Fruit fly (Drosophila melanogaster) whole organism, prepupa: Measurements from ENCODE around the gene alpha-Est2.
A peak's percentile ranks its signal among the peaks of the same experiment; 100 is the strongest.

Source experiments
- Blimp-1 ChIP-seq: fragments of 200-800 bp; sonication (Bioruptor generic); optimal IDR thresholded peaks from 3 replicates; lab custom pipeline; 2017; ENCODE audit warnings: missing biosample characterization, missing genetic modification characterization, mild to moderate bottlenecking, moderate library complexity, missing genetic modification reagents
- CG10631 ChIP-seq: fragments of 200-800 bp; sonication (Bioruptor generic); optimal IDR thresholded peaks from 2 replicates; lab custom pipeline; 2016; ENCODE audit warnings: missing biosample characterization, missing genetic modification characterization
- CG10669 ChIP-seq: fragments of 200-800 bp; sonication (Bioruptor generic); optimal IDR thresholded peaks from 3 replicates; lab custom pipeline; 2018; ENCODE audit warnings: missing biosample characterization, mild to moderate bottlenecking, missing genetic modification characterization, moderate library complexity
- CG11294 ChIP-seq: fragments of 200-800 bp; sonication (Bioruptor generic); IDR thresholded peaks from 2 replicates; pipeline ENCODE4 v1.3.6; 2022; ENCODE audit warnings: missing biosample characterization, missing genetic modification characterization
- CG11762 ChIP-seq: fragments of 200-800 bp; sonication (Bioruptor generic); optimal IDR thresholded peaks from 3 replicates; lab custom pipeline; 2016; ENCODE audit warnings: missing biosample characterization, missing genetic modification characterization; ENCODE audit not compliant: insufficient read depth
- CG11902 ChIP-seq: fragments of 200-800 bp; sonication (Bioruptor generic); optimal IDR thresholded peaks from 3 replicates; lab custom pipeline; 2016; ENCODE audit warnings: missing biosample characterization, missing genetic modification characterization
- CG1621 ChIP-seq: fragments of 200-800 bp; sonication (Bioruptor generic); optimal IDR thresholded peaks from 3 replicates; lab custom pipeline; 2018; ENCODE audit warnings: missing biosample characterization, mild to moderate bottlenecking, missing genetic modification characterization
- CG16779 ChIP-seq: fragments of 200-800 bp; sonication (Bioruptor generic); optimal IDR thresholded peaks from 3 replicates; lab custom pipeline; 2017; ENCODE audit warnings: missing biosample characterization, mild to moderate bottlenecking, missing genetic modification characterization
- CG31627 ChIP-seq: fragments of 200-800 bp; sonication (Bioruptor generic); optimal IDR thresholded peaks from 3 replicates; lab custom pipeline; 2016; ENCODE audit warnings: missing biosample characterization, missing genetic modification characterization
- CG32006 ChIP-seq: fragments of 200-800 bp; sonication (Bioruptor generic); optimal IDR thresholded peaks from 3 replicates; lab custom pipeline; 2017; ENCODE audit warnings: missing biosample characterization, mild to moderate bottlenecking, missing genetic modification characterization
- CG34406 ChIP-seq: fragments of 200-800 bp; sonication (Bioruptor generic); optimal IDR thresholded peaks from 3 replicates; lab custom pipeline; 2016; ENCODE audit warnings: missing biosample characterization, missing genetic modification characterization
- CG3919 ChIP-seq: fragments of 200-800 bp; sonication (Bioruptor generic); optimal IDR thresholded peaks from 3 replicates; lab custom pipeline; 2016; ENCODE audit warnings: missing biosample characterization, missing genetic modification characterization
- CG6163 ChIP-seq: fragments of 200-800 bp; sonication (Bioruptor generic); IDR thresholded peaks from 3 replicates; pipeline ENCODE4 v1.3.6; 2022; ENCODE audit warnings: missing biosample characterization, missing genetic modification characterization
- CG6276 ChIP-seq: fragments of 200-800 bp; sonication (Bioruptor generic); optimal IDR thresholded peaks from 2 replicates; lab custom pipeline; 2017; ENCODE audit warnings: missing biosample characterization, mild to moderate bottlenecking, missing genetic modification characterization
- CG6808 ChIP-seq: fragments of 200-800 bp; sonication (Bioruptor generic); optimal IDR thresholded peaks from 3 replicates; lab custom pipeline; 2017; ENCODE audit warnings: missing biosample characterization, missing genetic modification characterization, mild to moderate bottlenecking, moderate library complexity, missing genetic modification reagents
- CG6854 ChIP-seq: fragments of 200-800 bp; sonication (Bioruptor generic); optimal IDR thresholded peaks from 2 replicates; lab custom pipeline; 2017; ENCODE audit warnings: missing biosample characterization, mild to moderate bottlenecking, missing genetic modification characterization
- CG8319 ChIP-seq: fragments of 200-800 bp; sonication (Bioruptor generic); optimal IDR thresholded peaks from 3 replicates; lab custom pipeline; 2016; ENCODE audit warnings: missing biosample characterization, missing genetic modification characterization
- CG8632 ChIP-seq: fragments of 200-800 bp; sonication (Bioruptor generic); optimal IDR thresholded peaks from 3 replicates; lab custom pipeline; 2016; ENCODE audit warnings: missing biosample characterization, missing genetic modification characterization
- CG9139 ChIP-seq: fragments of 200-800 bp; sonication (Bioruptor generic); optimal IDR thresholded peaks from 3 replicates; lab custom pipeline; 2017; ENCODE audit warnings: missing biosample characterization, mild to moderate bottlenecking, missing genetic modification characterization
- Eip78C ChIP-seq: fragments of 200-800 bp; sonication (Bioruptor generic); peaks from one replicate; lab custom pipeline; 2016; ENCODE audit warnings: missing biosample characterization, missing genetic modification characterization
- Eip93F ChIP-seq: fragments of 200-800 bp; sonication (Bioruptor generic); optimal IDR thresholded peaks from 2 replicates; lab custom pipeline; 2016; ENCODE audit warnings: missing biosample characterization, mild to moderate bottlenecking, missing genetic modification characterization
- Ets21C ChIP-seq: fragments of 200-800 bp; sonication (Bioruptor generic); optimal IDR thresholded peaks from 3 replicates; lab custom pipeline; 2016; ENCODE audit warnings: missing biosample characterization, missing genetic modification characterization
- Ets96B ChIP-seq: fragments of 200-800 bp; optimal IDR thresholded peaks from 2 replicates; lab custom pipeline; 2019; ENCODE audit warnings: missing biosample characterization, mild to moderate bottlenecking, missing genetic modification characterization, moderate library complexity
- Hr38 ChIP-seq: sonication (Bioruptor generic); optimal IDR thresholded peaks from 2 replicates; lab custom pipeline; 2016; ENCODE audit warnings: missing biosample characterization, missing genetic modification characterization
- Hr4 ChIP-seq: fragments of 200-800 bp; sonication (Bioruptor generic); optimal IDR thresholded peaks from 3 replicates; lab custom pipeline; 2016; ENCODE audit warnings: missing biosample characterization, missing genetic modification characterization
- Lpt ChIP-seq: fragments of 200-800 bp; sonication (Bioruptor generic); optimal IDR thresholded peaks from 3 replicates; lab custom pipeline; 2016; ENCODE audit warnings: missing biosample characterization, missing genetic modification characterization
- Met ChIP-seq: fragments of 200-800 bp; sonication (Bioruptor generic); optimal IDR thresholded peaks from 3 replicates; lab custom pipeline; 2016; ENCODE audit warnings: missing biosample characterization, missing genetic modification characterization
- OdsH ChIP-seq: fragments of 200-800 bp; sonication (Bioruptor generic); optimal IDR thresholded peaks from 3 replicates; lab custom pipeline; 2016; ENCODE audit warnings: missing biosample characterization, missing genetic modification characterization
- Smox ChIP-seq: fragments of 200-800 bp; sonication (Bioruptor generic); optimal IDR thresholded peaks from 3 replicates; lab custom pipeline; 2016; ENCODE audit warnings: missing biosample characterization, missing genetic modification characterization
- Sox14 ChIP-seq: fragments of 200-800 bp; sonication (Bioruptor generic); optimal IDR thresholded peaks from 3 replicates; lab custom pipeline; 2016; ENCODE audit warnings: missing biosample characterization, missing genetic modification characterization
- acj6 ChIP-seq: fragments of 200-800 bp; sonication (Bioruptor generic); optimal IDR thresholded peaks from 3 replicates; lab custom pipeline; 2016; ENCODE audit warnings: missing biosample characterization, missing genetic modification characterization
- cyc ChIP-seq: fragments of 200-800 bp; sonication (Bioruptor generic); optimal IDR thresholded peaks from 3 replicates; lab custom pipeline; 2016; ENCODE audit warnings: missing biosample characterization, missing genetic modification characterization
- dac ChIP-seq: fragments of 200-800 bp; sonication (Bioruptor generic); optimal IDR thresholded peaks from 2 replicates; lab custom pipeline; 2017; ENCODE audit warnings: missing biosample characterization, mild to moderate bottlenecking, missing genetic modification characterization
- dsx ChIP-seq: fragments of 200-800 bp; optimal IDR thresholded peaks from 3 replicates; lab custom pipeline; 2019; ENCODE audit warnings: missing biosample characterization, mild to moderate bottlenecking, missing genetic modification characterization, moderate library complexity; ENCODE audit not compliant: poor library complexity, severe bottlenecking
- eg ChIP-seq: fragments of 200-800 bp; sonication (Bioruptor generic); IDR thresholded peaks from 3 replicates; pipeline ENCODE4 v1.3.6; 2022; ENCODE audit warnings: missing biosample characterization, missing genetic modification characterization
- fd59A ChIP-seq: fragments of 200-800 bp; sonication (Bioruptor generic); optimal IDR thresholded peaks from 2 replicates; lab custom pipeline; 2017; ENCODE audit warnings: missing biosample characterization, mild to moderate bottlenecking, missing genetic modification characterization, missing genetic modification reagents
- fkh ChIP-seq: fragments of 200-800 bp; sonication (Bioruptor generic); optimal IDR thresholded peaks from 3 replicates; lab custom pipeline; 2017; ENCODE audit warnings: missing biosample characterization, mild to moderate bottlenecking, missing genetic modification characterization, moderate library complexity
- lz ChIP-seq: fragments of 200-800 bp; sonication (Bioruptor generic); optimal IDR thresholded peaks from 3 replicates; lab custom pipeline; 2016; ENCODE audit warnings: missing biosample characterization, missing genetic modification characterization
- net ChIP-seq: fragments of 200-800 bp; sonication (Bioruptor generic); optimal IDR thresholded peaks from 3 replicates; lab custom pipeline; 2016; ENCODE audit warnings: missing biosample characterization, missing genetic modification characterization
- pdm3 ChIP-seq: fragments of 200-800 bp; sonication (Bioruptor generic); optimal IDR thresholded peaks from 3 replicates; lab custom pipeline; 2016; ENCODE audit warnings: missing biosample characterization, missing genetic modification characterization
- salr ChIP-seq, 2 experiments: fragments of 200-800 bp; sonication (Bioruptor generic); optimal IDR thresholded peaks; 3 replicates each; lab custom pipeline; 2016 to 2018; ENCODE audit warnings: missing biosample characterization in 2 of 2, missing genetic modification characterization in 2 of 2, mild to moderate bottlenecking in 1 of 2
- svp ChIP-seq: fragments of 200-800 bp; sonication (Bioruptor generic); peaks from one replicate; lab custom pipeline; 2016; ENCODE audit warnings: missing biosample characterization, missing genetic modification characterization
- topi ChIP-seq: fragments of 200-800 bp; sonication (Bioruptor generic); optimal IDR thresholded peaks from 3 replicates; lab custom pipeline; 2016; ENCODE audit warnings: missing biosample characterization, missing genetic modification characterization
- vri ChIP-seq: fragments of 200-800 bp; sonication (Bioruptor generic); optimal IDR thresholded peaks from 3 replicates; lab custom pipeline; 2016; ENCODE audit warnings: missing biosample characterization, mild to moderate bottlenecking, missing genetic modification characterization

Gene alpha-Est2

DNA sequence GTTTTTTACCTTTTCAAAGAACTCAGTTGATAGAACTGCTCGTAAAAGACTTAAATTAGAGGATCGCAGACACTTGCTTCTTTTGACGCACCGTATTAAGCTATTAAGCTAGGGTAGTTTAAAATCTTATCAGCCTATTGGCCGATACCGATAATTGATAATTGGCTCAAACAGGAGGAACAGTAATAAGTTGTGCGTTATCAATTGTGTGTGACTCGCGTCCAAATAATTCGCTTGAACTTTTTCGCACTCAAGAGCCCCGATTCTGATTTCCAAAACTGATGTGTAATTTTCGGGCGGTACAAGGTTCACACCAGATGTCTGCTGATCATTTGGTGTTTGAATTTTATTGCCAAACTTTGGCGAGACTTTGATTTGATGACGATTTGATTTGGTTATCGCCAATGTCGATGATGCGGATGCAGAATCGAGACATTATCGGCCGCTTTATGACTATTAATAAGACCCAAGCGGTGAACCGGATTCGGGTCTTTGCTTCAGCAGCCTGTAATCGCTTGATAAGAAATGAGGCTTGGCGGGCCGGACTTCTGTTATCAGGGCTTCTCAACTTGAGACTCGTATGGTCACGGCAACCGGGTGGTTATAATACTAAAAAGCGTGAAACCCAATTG is 27.3 kb upstream of the alpha-Est2 start:
- TF ChIP-seq CG32006 (no peak), svp (GFP tag; lab: Kevin White, UChicago) (peak; percentile 99), Hr38 (GFP tag; lab: Kevin White, UChicago) (no peak)

DNA sequence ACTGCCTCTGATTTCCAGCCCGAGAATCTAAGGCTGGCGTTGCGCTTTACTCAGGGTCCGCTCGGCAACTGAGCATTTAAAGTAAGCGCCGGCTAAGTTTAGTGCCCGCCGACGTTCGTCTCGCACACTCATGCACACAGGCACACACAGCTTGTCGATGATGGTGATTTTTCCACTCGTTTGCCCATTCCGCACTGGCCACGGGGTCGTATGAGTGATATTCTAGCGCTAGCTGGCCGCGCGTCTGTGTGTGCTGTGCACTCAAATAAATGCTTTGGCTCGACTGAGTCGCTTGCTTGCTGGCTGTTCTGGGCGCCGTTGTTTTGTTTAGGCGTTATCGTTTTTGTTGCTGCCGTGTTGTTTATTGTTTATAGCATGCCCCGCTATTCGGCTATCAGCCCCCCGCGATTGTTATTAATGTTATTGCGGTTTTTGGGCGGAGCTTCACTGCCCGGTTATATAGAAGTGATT is 26.0 kb upstream of the alpha-Est2 start, which contains the start of gene alpha-Est8:
Gene alpha-Est8, minus strand, starts transcription at position 72 of the 471 bp plus-strand sequence.
- TF ChIP-seq Met (GFP tag; lab: Kevin White, UChicago) = no peak
- no peak for TF ChIP-seq CG32006
- no peak for TF ChIP-seq CG11902
- no peak for TF ChIP-seq CG6276 (GFP tag; lab: Kevin White, UChicago)
- no peak for TF ChIP-seq pdm3 (GFP tag; lab: Kevin White, UChicago)
- TF ChIP-seq fd59A = no peak
- no peak for TF ChIP-seq lz (GFP tag; lab: Kevin White, UChicago)
- no peak for TF ChIP-seq CG6163 (GFP tag; lab: Robert Waterston, UW)
- TF ChIP-seq CG3919 (GFP tag; lab: Kevin White, UChicago) = no peak
- peak; percentile 31 for TF ChIP-seq fkh
- no peak for TF ChIP-seq CG16779
- TF ChIP-seq Sox14 (GFP tag; lab: Kevin White, UChicago) = no peak
- TF ChIP-seq CG11762 (GFP tag; lab: Kevin White, UChicago) = no peak
- no peak for TF ChIP-seq dac
- no peak for TF ChIP-seq Hr38 (GFP tag; lab: Kevin White, UChicago)
- TF ChIP-seq CG9139 = no peak
- TF ChIP-seq net (GFP tag; lab: Kevin White, UChicago) = no peak
- TF ChIP-seq Eip78C = no peak
- TF ChIP-seq CG31627 (GFP tag; lab: Kevin White, UChicago) = no peak
- no peak for TF ChIP-seq cyc (GFP tag; lab: Kevin White, UChicago)
- no peak for TF ChIP-seq CG8632 (GFP tag; lab: Kevin White, UChicago)
- TF ChIP-seq svp (GFP tag; lab: Kevin White, UChicago) = peak; percentile 76
- TF ChIP-seq eg (GFP tag; lab: Robert Waterston, UW) = no peak
- peak; percentile 11 for TF ChIP-seq vri (GFP tag; lab: Kevin White, UChicago)
- TF ChIP-seq acj6 = no peak

dm6 chr3R:7519356-7519755 is 22.3 kb upstream of the alpha-Est2 start, which contains the start of gene Ubc84D:
TSS of gene Ubc84D (minus strand) at chr3R:7519456.
- TF ChIP-seq dac (no peak), CG8632 (GFP tag; lab: Kevin White, UChicago) (no peak), svp (GFP tag; lab: Kevin White, UChicago) (no peak), CG11294 (GFP tag; lab: Robert Waterston, UW) (no peak), Met (GFP tag; lab: Kevin White, UChicago) (no peak), Blimp-1 (no peak), CG11902 (no peak), Hr38 (GFP tag; lab: Kevin White, UChicago) (no peak), CG8319 (GFP tag; lab: Kevin White, UChicago) (no peak), CG6163 (GFP tag; lab: Robert Waterston, UW) (no peak), CG10631 (GFP tag; lab: Kevin White, UChicago) (no peak), salr (GFP tag; optimal IDR thresholded peaks at IDR 0.05; lab: Kevin White, UChicago) (no peak), CG6854 (no peak), acj6 (no peak), CG6808 (no peak), CG16779 (no peak), topi (no peak), Smox (GFP tag; lab: Kevin White, UChicago) (no peak)

DNA sequence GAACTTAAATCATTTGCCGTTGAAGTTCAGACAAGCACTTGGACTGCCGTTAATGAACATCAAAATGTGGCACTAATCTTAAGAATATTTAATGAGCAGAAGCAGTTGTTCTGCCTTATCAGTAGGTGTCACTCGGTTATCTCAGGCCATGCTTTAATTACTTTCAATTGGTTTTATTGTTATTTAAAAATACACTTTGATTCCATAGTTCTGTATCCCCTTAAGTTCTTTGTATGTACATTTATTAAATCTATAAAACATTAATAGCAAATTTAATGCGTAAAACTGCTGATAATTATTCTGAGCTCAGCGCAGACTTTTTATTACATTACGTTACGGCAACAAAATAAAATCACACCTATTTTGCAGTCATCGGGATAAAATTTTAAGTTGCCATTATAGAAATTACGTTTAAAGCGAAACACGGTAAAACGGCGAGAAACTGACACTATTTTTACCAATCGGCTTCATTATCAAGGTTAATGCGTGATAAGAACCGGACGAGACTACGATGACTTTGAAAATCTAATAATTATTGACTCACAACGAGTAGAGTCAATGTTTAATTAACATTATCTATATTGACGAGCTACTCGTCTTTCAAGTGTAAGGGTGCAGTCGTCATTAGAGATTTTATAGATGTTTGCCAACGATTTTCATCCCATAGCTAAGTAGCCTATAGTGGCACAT is 19.2 kb upstream of the alpha-Est2 start:
- TF ChIP-seq dac (no peak), CG10669 (GFP tag; lab: Kevin White, UChicago) (no peak), CG6276 (GFP tag; lab: Kevin White, UChicago) (peak; percentile 70), Ets21C (GFP tag; lab: Kevin White, UChicago) (no peak), Eip93F (GFP tag; lab: Kevin White, UChicago) (no peak), Blimp-1 (no peak), CG1621 (tag; lab: Kevin White, UChicago) (no peak), dsx (no peak), OdsH (GFP tag; lab: Kevin White, UChicago) (no peak), Ets96B (no peak), Hr4 (GFP tag; lab: Kevin White, UChicago) (no peak), CG11294 (GFP tag; lab: Robert Waterston, UW) (no peak), CG31627 (GFP tag; lab: Kevin White, UChicago) (no peak), Lpt (GFP tag; lab: Kevin White, UChicago) (no peak), svp (GFP tag; lab: Kevin White, UChicago) (peak; percentile 91), lz (GFP tag; lab: Kevin White, UChicago) (no peak), fkh (peak; percentile 20), CG34406 (GFP tag; lab: Kevin White, UChicago) (no peak)
